Fruit fly (Drosophila melanogaster): ENCODE measurements around the gene BicD.

DNA sequence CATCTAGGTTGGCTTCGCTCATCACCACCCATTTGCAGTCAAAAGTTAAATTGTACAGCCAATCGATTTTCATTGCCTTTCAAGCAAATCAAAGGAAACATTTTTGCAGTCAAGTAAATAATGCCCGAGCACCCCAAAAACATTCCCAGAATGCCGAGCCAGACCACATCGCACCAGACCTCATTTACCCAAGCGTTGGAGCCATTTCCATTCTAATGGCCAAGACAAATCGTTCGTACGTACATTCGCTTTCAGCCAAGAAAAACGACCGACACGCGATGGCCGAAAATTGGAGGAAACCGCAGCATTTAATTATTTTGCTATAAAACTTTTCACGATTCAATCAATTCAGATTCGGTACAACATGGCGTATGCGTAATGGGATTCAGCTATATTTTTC, 48.0 kb downstream of the BicD start:
- TF ChIP-seq Sox14 (GFP tag; optimal IDR thresholded peaks at IDR 0.05) (no peak), CG8632 (GFP tag; optimal IDR thresholded peaks at IDR 0.05) (no peak), Gug (GFP tag; IDR thresholded peaks at IDR 0.05) (no peak), Met (GFP tag; optimal IDR thresholded peaks at IDR 0.05) (no peak), CG3919 (GFP tag; optimal IDR thresholded peaks at IDR 0.05) (no peak), svp (GFP tag) (no peak)
